Fruit fly (Drosophila melanogaster) whole organism, prepupa: ENCODE results near the gene CG17715.
"Not testable (repeated sequence)": the region's sequence is repeated elsewhere in the genome, so short reads cannot be mapped to it uniquely, and the experiment has no call there.

Source experiments
- CG10669 ChIP-seq: fragments of 200-800 bp; sonication (Bioruptor generic); optimal IDR thresholded peaks from 3 replicates; lab custom pipeline; 2018; ENCODE audit warnings: missing biosample characterization, mild to moderate bottlenecking, missing genetic modification characterization, moderate library complexity
- CG31627 ChIP-seq: fragments of 200-800 bp; sonication (Bioruptor generic); optimal IDR thresholded peaks from 3 replicates; lab custom pipeline; 2016; ENCODE audit warnings: missing biosample characterization, missing genetic modification characterization
- CG7368 ChIP-seq: fragments of 200-800 bp; sonication (Bioruptor generic); optimal IDR thresholded peaks from 3 replicates; lab custom pipeline; 2016; ENCODE audit warnings: missing biosample characterization, missing genetic modification characterization
- CG8119 ChIP-seq: fragments of 200-800 bp; sonication (Bioruptor generic); IDR thresholded peaks from 3 replicates; pipeline ENCODE4 v1.3.6; 2022; ENCODE audit warnings: missing biosample characterization, missing genetic modification characterization
- Eip93F ChIP-seq: fragments of 200-800 bp; sonication (Bioruptor generic); optimal IDR thresholded peaks from 2 replicates; lab custom pipeline; 2016; ENCODE audit warnings: missing biosample characterization, mild to moderate bottlenecking, missing genetic modification characterization

CG17715 gene

dm6 chr2L:22843920-22844319 lies at the start of gene CG17715:
Gene CG17715 (plus strand): TSS chr2L:22844220.
- not testable (repeated sequence) for TF ChIP-seq CG31627 (GFP tag; lab: Kevin White, UChicago); Eip93F (GFP tag; lab: Kevin White, UChicago); CG8119 (GFP tag; lab: Robert Waterston, UW)

- not testable (repeated sequence) for TF ChIP-seq CG10669 (GFP tag; lab: Kevin White, UChicago); CG7368 (GFP tag; lab: Kevin White, UChicago); CG8119 (GFP tag; lab: Robert Waterston, UW)
- TF ChIP-seq, all 60 proteins: peak for 0; not testable (repeated sequence) for 60
Measured at dm6 chr2L:22798269-22798668, 45.8 kb upstream of the CG17715 start, which contains the start of gene CG40439. Gene CG40439 (minus strand): TSS chr2L:22798276.
